Worm (Caenorhabditis elegans): ENCODE data around the gene pigb-1.

The pigb-1 gene

ce11 chrII:4967636-4968035 lies 25.2 kb downstream of the pigb-1 start:
- TF ChIP-seq zip-8 (tag; optimal IDR thresholded peaks at IDR 0.05) (no peak), flh-1 (GFP tag; optimal IDR thresholded peaks at IDR 0.05) (no peak), mep-1 (tag; optimal IDR thresholded peaks at IDR 0.05) (no peak), ceh-83 (GFP tag; optimal IDR thresholded peaks at IDR 0.05) (no peak), ces-1 (GFP tag; optimal IDR thresholded peaks at IDR 0.05) (no peak), unc-62 (GFP tag; optimal IDR thresholded peaks at IDR 0.05) (no peak), elt-3 (tag; optimal IDR thresholded peaks at IDR 0.05) (no peak), blmp-1 (tag; optimal IDR thresholded peaks at IDR 0.05) (no peak)

- TF ChIP-seq lin-32 (GFP tag; optimal IDR thresholded peaks at IDR 0.05) (no peak), sem-2 (GFP tag; optimal IDR thresholded peaks at IDR 0.05) (no peak), nhr-76 (tag; optimal IDR thresholded peaks at IDR 0.05) (no peak)
Measured at ce11 chrII:4966576-4966975, 26.3 kb downstream of the pigb-1 start.

ce11 chrII:4960690-4961089 lies 32.2 kb downstream of the pigb-1 start:
- no peak for TF ChIP-seq flh-1 (GFP tag; optimal IDR thresholded peaks at IDR 0.05)
- no peak for TF ChIP-seq ces-1 (GFP tag; optimal IDR thresholded peaks at IDR 0.05)
- TF ChIP-seq sptf-1 (tag; optimal IDR thresholded peaks at IDR 0.05), result no peak
- no peak for TF ChIP-seq lin-13 (tag; optimal IDR thresholded peaks at IDR 0.05)
- TF ChIP-seq sem-2 (GFP tag; optimal IDR thresholded peaks at IDR 0.05), result no peak
- TF ChIP-seq lin-32 (GFP tag; optimal IDR thresholded peaks at IDR 0.05), result no peak
- no peak for TF ChIP-seq nhr-237 (tag; optimal IDR thresholded peaks at IDR 0.05)
- no peak for TF ChIP-seq unc-62 (GFP tag; optimal IDR thresholded peaks at IDR 0.05)
- TF ChIP-seq elt-3 (tag; optimal IDR thresholded peaks at IDR 0.05), result no peak
- no peak for TF ChIP-seq pha-4 (tag; optimal IDR thresholded peaks at IDR 0.05)
- no peak for TF ChIP-seq ceh-39 (tag; optimal IDR thresholded peaks at IDR 0.05)
- TF ChIP-seq mab-5 (tag; optimal IDR thresholded peaks at IDR 0.05), result no peak
- TF ChIP-seq nhr-76 (tag; optimal IDR thresholded peaks at IDR 0.05), result no peak
- TF ChIP-seq blmp-1 (tag; optimal IDR thresholded peaks at IDR 0.05), result no peak
- no peak for TF ChIP-seq snpc-4 (tag; optimal IDR thresholded peaks at IDR 0.05)
- TF ChIP-seq nhr-2 (tag; optimal IDR thresholded peaks at IDR 0.05), result no peak
- no peak for TF ChIP-seq hlh-1 (tag; optimal IDR thresholded peaks at IDR 0.05)
- no peak for TF ChIP-seq lsy-2 (tag; optimal IDR thresholded peaks at IDR 0.05)
- TF ChIP-seq bed-3 (GFP tag; optimal IDR thresholded peaks at IDR 0.05), result no peak
- TF ChIP-seq nhr-28 (tag; optimal IDR thresholded peaks at IDR 0.05), result no peak

ce11 chrII:4959719-4960118 lies 33.2 kb downstream of the pigb-1 start, which contains the start of gene ulp-2:
TSS of gene ulp-2 (minus strand) at chrII:4959876.
- TF ChIP-seq nhr-28 (tag; optimal IDR thresholded peaks at IDR 0.05), result no peak
- TF ChIP-seq hlh-1 (tag; optimal IDR thresholded peaks at IDR 0.05), result peak; percentile 6

ce11 chrII:4955353-4955752 lies 37.5 kb downstream of the pigb-1 start, which contains the start of gene pbs-3:
TSS of gene pbs-3 (minus strand) at chrII:4955427.
- TF ChIP-seq unc-120 (tag; optimal IDR thresholded peaks at IDR 0.05; ENCODE audit: poor library complexity, severe bottlenecking) (no peak), M03D4.4 (tag; optimal IDR thresholded peaks at IDR 0.05) (no peak), mep-1 (tag; optimal IDR thresholded peaks at IDR 0.05) (peak; percentile 82), nhr-12 (tag; optimal IDR thresholded peaks at IDR 0.05) (no peak), mab-5 (tag; optimal IDR thresholded peaks at IDR 0.05) (no peak), unc-62 (GFP tag; optimal IDR thresholded peaks at IDR 0.05) (no peak), elt-1 (tag; optimal IDR thresholded peaks at IDR 0.05; ENCODE audit: borderline replicate concordance, insufficient read depth) (no peak), ceh-43 (GFP tag; optimal IDR thresholded peaks at IDR 0.05) (no peak), nhr-76 (tag; optimal IDR thresholded peaks at IDR 0.05) (no peak), pha-4 (tag; optimal IDR thresholded peaks at IDR 0.05) (peak; percentile 19), ceh-83 (GFP tag; optimal IDR thresholded peaks at IDR 0.05) (no peak), elt-3 (tag; optimal IDR thresholded peaks at IDR 0.05) (no peak), nhr-2 (tag; optimal IDR thresholded peaks at IDR 0.05) (no peak), zip-8 (tag; optimal IDR thresholded peaks at IDR 0.05) (no peak), ces-1 (GFP tag; optimal IDR thresholded peaks at IDR 0.05) (no peak), lin-13 (tag; optimal IDR thresholded peaks at IDR 0.05) (peak; percentile 24), ceh-39 (tag; optimal IDR thresholded peaks at IDR 0.05) (no peak), drap-1 (GFP tag; optimal IDR thresholded peaks at IDR 0.05) (no peak), tbx-8 (GFP tag; optimal IDR thresholded peaks at IDR 0.05) (no peak), sptf-1 (tag; optimal IDR thresholded peaks at IDR 0.05) (peak; percentile 27), nhr-237 (tag; optimal IDR thresholded peaks at IDR 0.05) (peak; percentile 72), ham-2 (GFP tag; optimal IDR thresholded peaks at IDR 0.05) (no peak), unc-39 (tag; optimal IDR thresholded peaks at IDR 0.05) (no peak), bed-3 (GFP tag; optimal IDR thresholded peaks at IDR 0.05) (no peak), cnd-1 (tag; optimal IDR thresholded peaks at IDR 0.05) (no peak), lsy-2 (tag; optimal IDR thresholded peaks at IDR 0.05) (peak; percentile 62), sem-2 (GFP tag; optimal IDR thresholded peaks at IDR 0.05) (no peak), nhr-28 (tag; optimal IDR thresholded peaks at IDR 0.05) (no peak), blmp-1 (tag; optimal IDR thresholded peaks at IDR 0.05) (no peak), lin-32 (GFP tag; optimal IDR thresholded peaks at IDR 0.05) (no peak), flh-1 (GFP tag; optimal IDR thresholded peaks at IDR 0.05) (no peak), mls-2 (tag; optimal IDR thresholded peaks at IDR 0.05) (no peak), hlh-1 (tag; optimal IDR thresholded peaks at IDR 0.05) (peak; percentile 26), ztf-11 (tag; optimal IDR thresholded peaks at IDR 0.05) (no peak)

Measured in whole organism, mixed stage, embryonic.